Worm (Caenorhabditis elegans) whole organism, L4/young adult: ENCODE data around the gene rabr-3.

ENCODE experiments used
- dao-5 ChIP-seq: sonication (generic microtip); optimal IDR thresholded peaks from 2 replicates; lab custom pipeline; 2016; ENCODE audit warnings: missing genotype, missing genetic modification characterization, moderate library complexity, missing compliant biosample characterization
- him-1 ChIP-seq: sonication (generic microtip); optimal IDR thresholded peaks from 2 replicates; lab custom pipeline; 2016; ENCODE audit warnings: missing genotype, missing genetic modification reagents, missing genetic modification characterization, missing compliant biosample characterization

DNA sequence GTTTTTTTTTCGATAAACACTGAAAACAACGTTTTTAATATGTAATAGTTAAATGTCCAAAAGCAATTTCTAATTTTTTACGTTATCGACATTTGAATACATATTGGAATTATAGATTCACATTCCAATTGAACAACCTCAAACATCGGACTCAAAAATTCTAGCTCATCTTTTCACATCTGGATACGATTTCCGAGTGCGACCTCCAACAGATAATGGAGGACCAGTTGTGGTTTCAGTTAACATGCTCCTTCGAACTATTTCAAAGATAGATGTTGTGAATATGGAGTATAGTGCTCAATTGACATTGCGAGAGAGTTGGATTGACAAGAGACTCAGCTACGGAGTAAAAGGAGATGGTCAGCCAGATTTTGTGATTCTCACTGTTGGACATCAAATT lies 24.5 kb downstream of the rabr-3 start:
- TF ChIP-seq dao-5 (tag; lab: Kevin White, UChicago) (no peak), him-1 (tag; lab: Kevin White, UChicago) (no peak)
